Fruit fly (Drosophila melanogaster): ENCODE results near the gene grn.

Gene grn

dm6 chr3R:8145764-8146163 is 35.5 kb downstream of the grn start:
- no peak for TF ChIP-seq CG9437 (GFP tag; optimal IDR thresholded peaks at IDR 0.05)
- TF ChIP-seq CG7786 (GFP tag; optimal IDR thresholded peaks at IDR 0.05) = no peak
- peak; percentile 17 for TF ChIP-seq abd-A (tag; optimal IDR thresholded peaks at IDR 0.05)
- TF ChIP-seq Nf-YB (GFP tag; optimal IDR thresholded peaks at IDR 0.05) = peak; percentile 83
- no peak for TF ChIP-seq phol (tag; optimal IDR thresholded peaks at IDR 0.05)
- no peak for TF ChIP-seq CG18011 (GFP tag; optimal IDR thresholded peaks at IDR 0.05)
- no peak for TF ChIP-seq Dp (GFP tag; optimal IDR thresholded peaks at IDR 0.05)
- TF ChIP-seq Nf-YC (tag; optimal IDR thresholded peaks at IDR 0.05) = peak; percentile 30
- TF ChIP-seq CG4328 (GFP tag; optimal IDR thresholded peaks at IDR 0.05) = no peak
- no peak for TF ChIP-seq peb (GFP tag; IDR thresholded peaks at IDR 0.05)
- TF ChIP-seq CG17186 (GFP tag; optimal IDR thresholded peaks at IDR 0.05) = no peak
- TF ChIP-seq CG11085 (GFP tag; IDR thresholded peaks at IDR 0.05) = no peak
- TF ChIP-seq psq (GFP tag; optimal IDR thresholded peaks at IDR 0.05) = no peak
- no peak for TF ChIP-seq ken (GFP tag; IDR thresholded peaks at IDR 0.05)
- TF ChIP-seq gcm2 (GFP tag; optimal IDR thresholded peaks at IDR 0.05) = no peak
- no peak for TF ChIP-seq dm (GFP tag; optimal IDR thresholded peaks at IDR 0.05)
- 0 out of 2 replicates have a peak, but pooled peaks have one; percentile 37 for TF ChIP-seq CG4360 (GFP tag; IDR thresholded peaks at IDR 0.05)
- TF ChIP-seq repo (GFP tag; optimal IDR thresholded peaks at IDR 0.05) = no peak
- TF ChIP-seq Awh (GFP tag; IDR thresholded peaks at IDR 0.05) = 0 out of 2 replicates have a peak, but pooled peaks have one; percentile 30
- peak; percentile 95 for TF ChIP-seq grn (GFP tag; optimal IDR thresholded peaks at IDR 0.05)
- no peak for TF ChIP-seq CG12391 (tag; optimal IDR thresholded peaks at IDR 0.05)
- TF ChIP-seq vvl (GFP tag; IDR thresholded peaks at IDR 0.05) = peak; percentile 29; the same call in 1 of the 2 replicates
- TF ChIP-seq oc (tag; optimal IDR thresholded peaks at IDR 0.05) = peak; percentile 21

DNA sequence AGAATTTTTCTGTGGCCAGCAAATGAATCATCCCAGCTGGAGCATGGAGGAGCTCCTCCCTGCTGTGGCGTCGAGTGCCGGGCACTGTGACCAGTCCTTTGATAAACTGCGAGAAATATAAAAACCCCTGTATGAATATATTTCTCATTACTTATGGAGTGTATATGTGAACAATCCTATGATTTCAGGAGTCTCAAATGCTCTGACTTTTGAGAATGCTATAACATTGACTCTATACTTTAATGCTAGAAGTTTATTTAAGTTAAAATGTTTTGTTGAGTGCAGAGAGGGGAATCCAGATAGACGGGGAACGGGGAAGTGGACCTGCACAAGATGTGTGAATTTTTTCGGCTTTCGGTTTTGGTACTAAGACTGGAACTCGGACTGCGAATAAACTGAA is 39.1 kb downstream of the grn start:
- no peak for TF ChIP-seq bigmax (GFP tag; optimal IDR thresholded peaks at IDR 0.05)
- TF ChIP-seq CG30020 (tag; optimal IDR thresholded peaks at IDR 0.05) = no peak
- peak; percentile 60 for TF ChIP-seq lbe (GFP tag; optimal IDR thresholded peaks at IDR 0.05)
- no peak for TF ChIP-seq slp2 (GFP tag; optimal IDR thresholded peaks at IDR 0.05)
- TF ChIP-seq en (GFP tag; optimal IDR thresholded peaks at IDR 0.05) = no peak
- no peak for TF ChIP-seq nau (GFP tag; optimal IDR thresholded peaks at IDR 0.05)

dm6 chr3R:8140628-8141372 is 40.4 kb downstream of the grn start:
- TF ChIP-seq CG13624 (GFP tag; optimal IDR thresholded peaks at IDR 0.05) (no peak), Doc3 (GFP tag; IDR thresholded peaks at IDR 0.05; ENCODE audit: partially characterized antibody) (peak; percentile 35; the same call in 1 of the 3 replicates), lbe (GFP tag; optimal IDR thresholded peaks at IDR 0.05) (no peak), CG9215 (GFP tag; IDR thresholded peaks at IDR 0.05) (no peak), CG30020 (tag; optimal IDR thresholded peaks at IDR 0.05) (no peak), Fer2 (tag; optimal IDR thresholded peaks at IDR 0.05) (no peak), hkb (optimal IDR thresholded peaks at IDR 0.05) (no peak), hkb (GFP tag; IDR thresholded peaks at IDR 0.05) (no peak), CG7928 (GFP tag; optimal IDR thresholded peaks at IDR 0.05) (no peak), HLHmδ (GFP tag; optimal IDR thresholded peaks at IDR 0.05) (no peak), lola (GFP tag; optimal IDR thresholded peaks at IDR 0.05) (no peak), hth (optimal IDR thresholded peaks at IDR 0.05) (no peak), Mes4 (GFP tag; optimal IDR thresholded peaks at IDR 0.05) (no peak), CG13894 (tag; optimal IDR thresholded peaks at IDR 0.05) (peak; percentile 13), HLH54F (GFP tag; optimal IDR thresholded peaks at IDR 0.05) (no peak), CG2875 (GFP tag; optimal IDR thresholded peaks at IDR 0.05) (no peak), ewg (GFP tag; optimal IDR thresholded peaks at IDR 0.05) (no peak), sens (GFP tag) (peak; percentile 61), Lim3 (GFP tag; IDR thresholded peaks at IDR 0.05) (no peak), GATAe (GFP tag; conservative IDR thresholded peaks at IDR 0.05) (no peak), exex (tag; optimal IDR thresholded peaks at IDR 0.05) (peak; percentile 63), Adf1 (GFP tag; IDR thresholded peaks at IDR 0.05) (no peak)

Measured in whole organism, embryonic.